Fruit fly (Drosophila melanogaster) whole organism, adult: Measurements from ENCODE around the gene Mi-2.

Source experiments
- CG11617 ChIP-seq: fragments of 200-800 bp; sonication (Bioruptor generic); optimal IDR thresholded peaks from 2 replicates; lab custom pipeline; 2017; ENCODE audit warnings: mild to moderate bottlenecking, missing biosample characterization, missing genetic modification reagents, missing genetic modification characterization
- CG12768 ChIP-seq: fragments of 200-800 bp; sonication (Bioruptor generic); optimal IDR thresholded peaks from 2 replicates; lab custom pipeline; 2017; ENCODE audit warnings: missing biosample characterization, missing genetic modification characterization, mild to moderate bottlenecking, moderate library complexity, missing genetic modification reagents
- CG14711 ChIP-seq: fragments of 200-800 bp; sonication (Bioruptor generic); optimal IDR thresholded peaks from 2 replicates; lab custom pipeline; 2018; ENCODE audit warnings: missing biosample characterization, mild to moderate bottlenecking, missing genetic modification characterization, moderate library complexity
- CG1620 ChIP-seq: fragments of 200-800 bp; sonication (Bioruptor generic); optimal IDR thresholded peaks from 2 replicates; lab custom pipeline; 2016; ENCODE audit warnings: missing biosample characterization, missing genetic modification characterization
- CG33017 ChIP-seq: fragments of 200-800 bp; sonication (Bioruptor generic); optimal IDR thresholded peaks from 2 replicates; lab custom pipeline; 2018; ENCODE audit warnings: missing biosample characterization, mild to moderate bottlenecking, missing genetic modification characterization, moderate library complexity
- CG5204 ChIP-seq: fragments of 200-800 bp; sonication (Bioruptor generic); optimal IDR thresholded peaks from 2 replicates; lab custom pipeline; 2016; ENCODE audit warnings: missing biosample characterization, missing genetic modification characterization
- CG7045 ChIP-seq: fragments of 200-800 bp; sonication (Bioruptor generic); optimal IDR thresholded peaks from 2 replicates; lab custom pipeline; 2017; ENCODE audit warnings: missing biosample characterization, mild to moderate bottlenecking, missing genetic modification characterization
- CG7101 ChIP-seq: fragments of 200-800 bp; sonication (Bioruptor generic); optimal IDR thresholded peaks from 2 replicates; lab custom pipeline; 2018; ENCODE audit warnings: missing biosample characterization, mild to moderate bottlenecking, missing genetic modification characterization, moderate library complexity
- Clk ChIP-seq: fragments of 200-800 bp; sonication (Bioruptor generic); optimal IDR thresholded peaks from 2 replicates; lab custom pipeline; 2017; ENCODE audit warnings: missing biosample characterization, missing genetic modification characterization
- Crg-1 ChIP-seq: fragments of 200-800 bp; sonication (Bioruptor generic); optimal IDR thresholded peaks from 2 replicates; lab custom pipeline; 2016; ENCODE audit warnings: missing biosample characterization, missing genetic modification characterization
- Hr96 ChIP-seq: fragments of 200-800 bp; sonication (Bioruptor generic); optimal IDR thresholded peaks from 2 replicates; lab custom pipeline; 2016; ENCODE audit warnings: missing biosample characterization, missing genetic modification characterization
- Mnt ChIP-seq: fragments of 200-800 bp; sonication (Bioruptor generic); optimal IDR thresholded peaks from 2 replicates; lab custom pipeline; 2016; ENCODE audit warnings: missing biosample characterization, mild to moderate bottlenecking, missing genetic modification characterization
- bab1 ChIP-seq: fragments of 200-800 bp; sonication (Bioruptor generic); optimal IDR thresholded peaks from 3 replicates; lab custom pipeline; 2019; ENCODE audit warnings: missing biosample characterization, mild to moderate bottlenecking, missing genetic modification characterization, moderate library complexity
- cic ChIP-seq: fragments of 200-800 bp; sonication (Bioruptor generic); optimal IDR thresholded peaks from 2 replicates; lab custom pipeline; 2017; ENCODE audit warnings: missing biosample characterization, mild to moderate bottlenecking, missing genetic modification characterization, moderate library complexity
- cnc ChIP-seq, 2 experiments: fragments of >200 bp; optimal IDR thresholded peaks; 2 replicates each; lab custom pipeline; 2017
- kay ChIP-seq: fragments of 200-800 bp; sonication (Bioruptor generic); peaks from one replicate; lab custom pipeline; 2016; ENCODE audit warnings: missing biosample characterization, missing genetic modification characterization, borderline replicate concordance
- ovo ChIP-seq: fragments of 200-800 bp; sonication (Bioruptor generic); optimal IDR thresholded peaks from 2 replicates; lab custom pipeline; 2016; ENCODE audit warnings: missing biosample characterization, missing genetic modification characterization
- pad ChIP-seq: fragments of 200-800 bp; sonication (Bioruptor generic); optimal IDR thresholded peaks from 3 replicates; lab custom pipeline; 2017; ENCODE audit warnings: missing biosample characterization, missing genetic modification characterization, mild to moderate bottlenecking, moderate library complexity, missing genetic modification reagents
- tj ChIP-seq: fragments of 200-800 bp; sonication (Bioruptor generic); optimal IDR thresholded peaks from 3 replicates; lab custom pipeline; 2017; ENCODE audit warnings: missing biosample characterization, mild to moderate bottlenecking, missing genetic modification characterization, moderate library complexity
- toe ChIP-seq: fragments of 200-800 bp; sonication (Bioruptor generic); optimal IDR thresholded peaks from 2 replicates; lab custom pipeline; 2016; ENCODE audit warnings: missing biosample characterization, missing genetic modification characterization

Mi-2 gene

dm6 chr3L:19904411-19905135 lies 5.4 kb downstream of the Mi-2 start:
- TF ChIP-seq kay = peak; percentile 85
- TF ChIP-seq CG14711 (tag; lab: Kevin White, UChicago) = no peak
- TF ChIP-seq cic (GFP tag; lab: Kevin White, UChicago) = peak; percentile 44
- TF ChIP-seq CG12768 = peak; percentile 49
- TF ChIP-seq tj (GFP tag; lab: Kevin White, UChicago) = peak; percentile 57
- TF ChIP-seq Clk (GFP tag; lab: Kevin White, UChicago) = no peak

- TF ChIP-seq Crg-1 (GFP tag; lab: Kevin White, UChicago) (no peak), kay (peak; percentile 76), pad (GFP tag; lab: Kevin White, UChicago) (no peak), tj (GFP tag; lab: Kevin White, UChicago) (no peak), ovo (GFP tag; lab: Kevin White, UChicago) (no peak), CG12768 (no peak)
Measured at dm6 chr3L:19903400-19903846, 6.6 kb downstream of the Mi-2 start.

- TF ChIP-seq kay (no peak), Crg-1 (GFP tag; lab: Kevin White, UChicago) (no peak), toe (GFP tag; lab: Kevin White, UChicago) (no peak), cic (GFP tag; lab: Kevin White, UChicago) (no peak), CG11617 (GFP tag; lab: Kevin White, UChicago) (no peak), ovo (GFP tag; lab: Kevin White, UChicago) (no peak), pad (GFP tag; lab: Kevin White, UChicago) (no peak), CG33017 (tag; lab: Kevin White, UChicago) (peak; percentile 40), bab1 (GFP tag; lab: Kevin White, UChicago) (peak; percentile 54), CG1620 (GFP tag; lab: Kevin White, UChicago) (no peak), CG12768 (peak; percentile 4), CG5204 (GFP tag; lab: Kevin White, UChicago) (no peak), CG7045 (GFP tag; lab: Kevin White, UChicago) (peak; percentile 11), CG14711 (tag; lab: Kevin White, UChicago) (no peak), Hr96 (no peak), Clk (GFP tag; lab: Kevin White, UChicago) (no peak), CG7101 (tag; lab: Kevin White, UChicago) (peak; percentile 56), cnc (optimal IDR thresholded peaks at IDR 0.05; lab: Kevin White, UChicago) (no peak)
Measured at dm6 chr3L:19902560-19903399, 7.2 kb downstream of the Mi-2 start.

- no peak for TF ChIP-seq CG33017 (tag; lab: Kevin White, UChicago)
- no peak for TF ChIP-seq toe (GFP tag; lab: Kevin White, UChicago)
- no peak for TF ChIP-seq bab1 (GFP tag; lab: Kevin White, UChicago)
- no peak for TF ChIP-seq ovo (GFP tag; lab: Kevin White, UChicago)
- no peak for TF ChIP-seq CG7101 (tag; lab: Kevin White, UChicago)
- TF ChIP-seq CG12768 = peak; percentile 38
- TF ChIP-seq cic (GFP tag; lab: Kevin White, UChicago) = peak; percentile 58
- TF ChIP-seq tj (GFP tag; lab: Kevin White, UChicago) = peak; percentile 15
- no peak for TF ChIP-seq Hr96
- TF ChIP-seq CG7045 (GFP tag; lab: Kevin White, UChicago) = no peak
- TF ChIP-seq CG11617 (GFP tag; lab: Kevin White, UChicago) = no peak
- TF ChIP-seq Mnt (GFP tag; lab: Kevin White, UChicago) = no peak
- no peak for TF ChIP-seq CG14711 (tag; lab: Kevin White, UChicago)
- no peak for TF ChIP-seq pad (GFP tag; lab: Kevin White, UChicago)
- no peak for TF ChIP-seq Clk (GFP tag; lab: Kevin White, UChicago)
- TF ChIP-seq cnc (optimal IDR thresholded peaks at IDR 0.05; lab: Kevin White, UChicago) = peak in 1 of 2 experiments; percentile 59
- no peak for TF ChIP-seq CG5204 (GFP tag; lab: Kevin White, UChicago)
- no peak for TF ChIP-seq Crg-1 (GFP tag; lab: Kevin White, UChicago)
- no peak for TF ChIP-seq CG1620 (GFP tag; lab: Kevin White, UChicago)
- TF ChIP-seq kay = peak; percentile 26
Measured at dm6 chr3L:19901486-19902255, 8.3 kb downstream of the Mi-2 start.
